Worm (Caenorhabditis elegans): ENCODE data around the gene C05C8.7.

ce11 chrV:7214802-7215201 is 32.0 kb downstream of the C05C8.7 start, which contains the start of gene soap-1:
- no peak for TF ChIP-seq zip-8 (tag; optimal IDR thresholded peaks at IDR 0.05)
- TF ChIP-seq nhr-76 (tag; optimal IDR thresholded peaks at IDR 0.05), result no peak
- TF ChIP-seq elt-3 (tag; optimal IDR thresholded peaks at IDR 0.05), result no peak
- no peak for TF ChIP-seq mab-5 (tag; optimal IDR thresholded peaks at IDR 0.05)
- no peak for TF ChIP-seq bed-3 (GFP tag; optimal IDR thresholded peaks at IDR 0.05)
- TF ChIP-seq sem-2 (GFP tag; optimal IDR thresholded peaks at IDR 0.05), result no peak
- TF ChIP-seq nhr-28 (tag; optimal IDR thresholded peaks at IDR 0.05), result no peak
- no peak for TF ChIP-seq nhr-12 (tag; optimal IDR thresholded peaks at IDR 0.05)

Measured in whole organism, mixed stage, embryonic.